Fruit fly (Drosophila melanogaster) S2 (cell line): ENCODE measurements around the gene CG3604.

Experiments used
- CG8478 ChIP-seq: fragments of >200 bp; optimal IDR thresholded peaks from 2 replicates; lab custom pipeline; 2018
- CTCF ChIP-seq, 2 experiments: fragments of >200 bp; optimal IDR thresholded peaks; 2 replicates each; lab custom pipeline; 2018

DNA sequence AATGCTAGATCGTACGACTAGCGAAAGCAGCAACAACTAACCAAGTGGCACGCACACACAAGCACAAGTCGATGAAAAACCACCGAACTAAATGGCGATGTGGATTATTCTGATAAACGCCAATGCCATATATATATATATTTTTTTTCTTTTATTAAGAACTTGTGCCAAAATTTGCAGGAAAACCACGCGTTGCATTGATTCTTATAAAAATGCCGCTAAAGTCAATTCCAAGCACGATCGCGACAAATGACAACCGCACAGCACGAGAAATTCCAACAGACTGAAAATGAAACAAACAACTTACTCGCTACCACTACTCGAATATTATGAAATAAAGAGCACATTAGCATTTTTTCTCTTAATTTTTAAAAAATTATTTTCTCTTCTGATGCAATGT lies 41.0 kb downstream of the CG3604 start, which contains the start of gene for:
- TF ChIP-seq CG8478 (no peak), CTCF (optimal IDR thresholded peaks at IDR 0.05; lab: Kevin White, UChicago) (no peak)
